Fruit fly (Drosophila melanogaster) whole organism, pupa: ENCODE data around the gene TORIP.
A peak's percentile ranks its signal among the peaks of the same experiment; 100 is the strongest.

ENCODE experiments used
- CG12605 ChIP-seq: fragments of 200-800 bp; sonication (Bioruptor generic); IDR thresholded peaks from 2 replicates; pipeline ENCODE4 v1.3.6; 2022; ENCODE audit warnings: missing biosample characterization, missing genetic modification characterization
- CG8301 ChIP-seq: fragments of 200-800 bp; sonication (Bioruptor generic); optimal IDR thresholded peaks from 2 replicates; lab custom pipeline; 2018; ENCODE audit warnings: missing biosample characterization, mild to moderate bottlenecking, missing genetic modification characterization
- D1 ChIP-seq: fragments of 200-800 bp; sonication (Bioruptor generic); optimal IDR thresholded peaks from 2 replicates; lab custom pipeline; 2018; ENCODE audit warnings: missing biosample characterization, mild to moderate bottlenecking, missing genetic modification characterization, moderate library complexity
- EcR ChIP-seq: fragments of 200-800 bp; sonication (Bioruptor generic); optimal IDR thresholded peaks from 3 replicates; lab custom pipeline; 2019; ENCODE audit warnings: missing biosample characterization, missing genetic modification characterization, mild to moderate bottlenecking, moderate library complexity, missing genetic modification reagents
- Snoo ChIP-seq: fragments of 200-800 bp; sonication (Bioruptor generic); optimal IDR thresholded peaks from 3 replicates; lab custom pipeline; 2017; ENCODE audit warnings: missing biosample characterization, mild to moderate bottlenecking, missing genetic modification characterization, inconsistent platforms

DNA sequence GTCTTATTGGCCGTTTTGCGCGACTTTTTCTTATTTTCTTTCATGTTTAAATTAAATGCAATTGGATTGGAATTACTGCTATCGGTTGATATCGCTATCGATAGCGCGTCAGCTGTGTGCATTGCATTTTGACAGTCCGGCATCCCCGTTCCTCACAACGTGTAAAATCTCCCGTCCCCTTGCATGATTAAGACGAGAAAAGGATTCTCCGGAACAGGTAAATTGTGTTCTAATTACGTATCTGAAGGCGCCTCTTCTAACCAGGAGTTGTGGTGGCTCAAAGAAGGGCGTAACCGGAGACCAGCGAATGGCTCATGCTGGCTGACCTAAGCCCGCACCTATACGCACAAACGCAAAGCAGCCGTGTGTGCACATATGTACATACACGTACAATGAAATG, 2.2 kb upstream of the TORIP start, which contains the start of the genes CG14104 and Kap-alpha1:
- TF ChIP-seq CG8301 (tag; lab: Kevin White, UChicago) (no peak), EcR (GFP tag; lab: Kevin White, UChicago) (peak; percentile 33), Snoo (tag; lab: Kevin White, UChicago) (no peak), D1 (tag; lab: Kevin White, UChicago) (no peak), CG12605 (no peak)
